Worm (Caenorhabditis elegans) whole organism, L4 larva: ENCODE data around the gene C27D6.1.
"Not testable (repeated sequence)": the region's sequence is repeated elsewhere in the genome, so short reads cannot be mapped to it uniquely, and the experiment has no call there.

Source experiments
- F44E2.7 ChIP-seq: fragments of 200-800 bp; sonication (Bioruptor generic); IDR thresholded peaks from 2 replicates; pipeline ENCODE4 v2.1.2; 2022; ENCODE audit warnings: missing genetic modification characterization, missing compliant biosample characterization
- R02D3.7 ChIP-seq: fragments of 150-350 bp; sonication (generic microtip); optimal IDR thresholded peaks from 3 replicates; lab custom pipeline; 2014; ENCODE audit warnings: missing biosample characterization, missing genetic modification characterization
- Y48G9A.11 ChIP-seq: fragments of 200-800 bp; sonication (Bioruptor generic); IDR thresholded peaks from 2 replicates; pipeline ENCODE4 v1.3.6; 2022; ENCODE audit warnings: missing genetic modification reagents, missing genetic modification characterization, missing compliant biosample characterization
- ceh-44 ChIP-seq: fragments of 200-800 bp; sonication (Bioruptor generic); IDR thresholded peaks from 2 replicates; pipeline ENCODE4 v1.3.6; 2022; ENCODE audit warnings: missing genetic modification reagents, missing genetic modification characterization, missing compliant biosample characterization
- ceh-82 ChIP-seq: sonication (generic microtip); optimal IDR thresholded peaks from 2 replicates; lab custom pipeline; 2017; ENCODE audit warnings: missing biosample characterization, missing genetic modification characterization
- lin-15B ChIP-seq: fragments of 150-350 bp; sonication (generic microtip); optimal IDR thresholded peaks from 3 replicates; lab custom pipeline; 2014; ENCODE audit warnings: missing biosample characterization, missing genetic modification characterization
- rbr-2 ChIP-seq: sonication (generic microtip); optimal IDR thresholded peaks from 2 replicates; lab custom pipeline; 2016; ENCODE audit warnings: missing genotype, missing genetic modification characterization, missing compliant biosample characterization
- sdz-12 ChIP-seq: fragments of 200-800 bp; sonication (Bioruptor generic); optimal IDR thresholded peaks from 2 replicates; lab custom pipeline; 2018; ENCODE audit warnings: mild to moderate bottlenecking, missing genetic modification characterization, missing compliant biosample characterization
- snpc-4 ChIP-seq: fragments of 150-350 bp; optimal IDR thresholded peaks from 2 replicates; lab custom pipeline; 2014; ENCODE audit warnings: missing biosample characterization, missing genetic modification characterization

- not testable (repeated sequence) for TF ChIP-seq ceh-82 (tag; lab: Kevin White, UChicago); sdz-12; lin-15B (tag; lab: Kevin White, UChicago); R02D3.7 (tag; lab: Kevin White, UChicago); F44E2.7; ceh-44; Y48G9A.11 (GFP tag; lab: Robert Waterston, UW); rbr-2 (tag; lab: Kevin White, UChicago)
- TF ChIP-seq snpc-4, result peak; percentile 63
Measured at ce11 chrII:5200205-5200604, 27.7 kb downstream of the C27D6.1 start.
